Worm (Caenorhabditis elegans) whole organism, late embryonic: ENCODE measurements around the gene dct-12.

Experiments used
- K09A11.1 ChIP-seq: sonication (generic microtip); optimal IDR thresholded peaks from 2 replicates; lab custom pipeline; 2017; ENCODE audit warnings: antibody characterized with exemption, mild to moderate bottlenecking, missing genetic modification characterization, missing compliant biosample characterization; ENCODE audit not compliant: insufficient read depth
- ceh-9 ChIP-seq: sonication (generic microtip); optimal IDR thresholded peaks from 2 replicates; lab custom pipeline; 2016; ENCODE audit warnings: mild to moderate bottlenecking, missing genetic modification characterization, inconsistent platforms, missing compliant biosample characterization
- fax-1 ChIP-seq: sonication (generic microtip); optimal IDR thresholded peaks from 2 replicates; lab custom pipeline; 2016; ENCODE audit warnings: missing genotype, missing genetic modification characterization, missing compliant biosample characterization
- gmeb-2 ChIP-seq: sonication (generic microtip); optimal IDR thresholded peaks from 2 replicates; lab custom pipeline; 2016; ENCODE audit warnings: missing genetic modification characterization, inconsistent platforms, missing compliant biosample characterization
- hlh-6 ChIP-seq: sonication (generic microtip); optimal IDR thresholded peaks from 2 replicates; lab custom pipeline; 2016; ENCODE audit warnings: missing genotype, missing genetic modification characterization, missing compliant biosample characterization
- pat-9 ChIP-seq: fragments of 200-800 bp; sonication (Bioruptor generic); optimal IDR thresholded peaks from 2 replicates; lab custom pipeline; 2018; ENCODE audit warnings: mild to moderate bottlenecking, missing genetic modification characterization, moderate library complexity, missing compliant biosample characterization
- pha-4 ChIP-seq: fragments of 150-350 bp; optimal IDR thresholded peaks from 2 replicates; lab custom pipeline; 2018; ENCODE audit warnings: missing biosample characterization, missing genetic modification reagents, missing genetic modification characterization
- syd-9 ChIP-seq: sonication (generic microtip); optimal IDR thresholded peaks from 2 replicates; lab custom pipeline; 2016; ENCODE audit warnings: mild to moderate bottlenecking, missing genetic modification characterization, moderate library complexity, missing compliant biosample characterization
- tbx-2 ChIP-seq: sonication (generic microtip); optimal IDR thresholded peaks from 2 replicates; lab custom pipeline; 2016; ENCODE audit warnings: missing genetic modification characterization, missing compliant biosample characterization
- zip-5 ChIP-seq: sonication (generic microtip); optimal IDR thresholded peaks from 2 replicates; lab custom pipeline; 2016; ENCODE audit warnings: missing genetic modification characterization, missing compliant biosample characterization

DNA sequence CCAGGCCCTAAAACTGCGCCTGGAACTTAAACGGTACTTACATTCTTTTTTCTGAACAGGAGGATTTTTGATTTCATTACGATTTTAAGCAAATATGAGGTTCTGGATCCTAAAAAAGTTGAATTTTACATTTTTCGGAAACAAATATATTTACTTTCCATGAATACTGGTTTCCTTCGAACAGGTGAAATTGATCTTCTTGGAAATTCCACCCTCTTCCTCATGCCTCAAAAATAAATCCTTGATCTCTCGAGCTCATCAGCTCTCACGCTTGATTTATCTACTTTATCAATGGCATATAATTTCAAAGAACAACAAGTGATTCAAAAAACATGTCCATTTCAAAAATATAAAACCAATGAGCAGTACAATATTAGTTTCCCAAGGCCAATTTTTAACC is 44.8 kb downstream of the dct-12 start:
- no peak for TF ChIP-seq zip-5 (tag; lab: Kevin White, UChicago)
- no peak for TF ChIP-seq K09A11.1 (tag; lab: Kevin White, UChicago)
- TF ChIP-seq fax-1 (tag; lab: Kevin White, UChicago), result no peak
- TF ChIP-seq gmeb-2, result no peak
- TF ChIP-seq hlh-6 (tag; lab: Kevin White, UChicago), result no peak
- no peak for TF ChIP-seq ceh-9 (tag; lab: Kevin White, UChicago)
- no peak for TF ChIP-seq pha-4 (tag; lab: Kevin White, UChicago)
- no peak for TF ChIP-seq pat-9
- TF ChIP-seq syd-9, result no peak
- TF ChIP-seq tbx-2, result no peak
